Fruit fly (Drosophila melanogaster): ENCODE data around the gene CG43335.

- no peak for TF ChIP-seq CG6175 (GFP tag; IDR thresholded peaks at IDR 0.05)
- TF ChIP-seq CG8924 (tag; optimal IDR thresholded peaks at IDR 0.05) = peak; percentile 38
Measured at dm6 chr3R:15665962-15666361, 30.7 kb downstream of the CG43335 start, which contains the start of gene pxb.
